Fruit fly (Drosophila melanogaster) whole organism, pupa: ENCODE measurements around the gene spn-B.

Source experiments
- CG10348 ChIP-seq: fragments of 200-800 bp; sonication (Bioruptor generic); IDR thresholded peaks from 2 replicates; pipeline ENCODE4 v1.3.6; 2022; ENCODE audit warnings: missing biosample characterization, missing genetic modification characterization
- CG12605 ChIP-seq: fragments of 200-800 bp; sonication (Bioruptor generic); IDR thresholded peaks from 2 replicates; pipeline ENCODE4 v1.3.6; 2022; ENCODE audit warnings: missing biosample characterization, missing genetic modification characterization
- CG13204 ChIP-seq: fragments of 200-800 bp; sonication (Bioruptor generic); optimal IDR thresholded peaks from 2 replicates; lab custom pipeline; 2018; ENCODE audit warnings: missing biosample characterization, mild to moderate bottlenecking, missing genetic modification characterization, moderate library complexity
- CG14655 ChIP-seq: fragments of 200-800 bp; sonication (Bioruptor generic); optimal IDR thresholded peaks from 3 replicates; lab custom pipeline; 2017; ENCODE audit warnings: mild to moderate bottlenecking, missing biosample characterization, missing genetic modification reagents, missing genetic modification characterization
- CG15710 ChIP-seq: fragments of 200-800 bp; sonication (Bioruptor generic); optimal IDR thresholded peaks from 2 replicates; lab custom pipeline; 2018; ENCODE audit warnings: missing biosample characterization, mild to moderate bottlenecking, missing genetic modification characterization, moderate library complexity
- CG17806 ChIP-seq: fragments of 200-800 bp; sonication (Bioruptor generic); optimal IDR thresholded peaks from 2 replicates; lab custom pipeline; 2018; ENCODE audit warnings: missing biosample characterization, mild to moderate bottlenecking, missing genetic modification characterization, moderate library complexity
- CG32121 ChIP-seq: fragments of 200-800 bp; sonication (Bioruptor generic); IDR thresholded peaks from 2 replicates; pipeline ENCODE4 v1.3.6; 2022; ENCODE audit warnings: missing biosample characterization, missing genetic modification characterization
- CG34367 ChIP-seq: fragments of 200-800 bp; sonication (Bioruptor generic); optimal IDR thresholded peaks from 2 replicates; lab custom pipeline; 2018; ENCODE audit warnings: missing biosample characterization, mild to moderate bottlenecking, missing genetic modification characterization
- CG4496 ChIP-seq: fragments of 200-800 bp; sonication (Bioruptor generic); IDR thresholded peaks from 3 replicates; pipeline ENCODE4 v1.3.6; 2022; ENCODE audit warnings: missing biosample characterization, missing genetic modification characterization
- CG8159 ChIP-seq: fragments of 200-800 bp; sonication (Bioruptor generic); optimal IDR thresholded peaks from 3 replicates; lab custom pipeline; 2018; ENCODE audit warnings: missing biosample characterization, mild to moderate bottlenecking, missing genetic modification characterization, moderate library complexity
- CG8301 ChIP-seq: fragments of 200-800 bp; sonication (Bioruptor generic); optimal IDR thresholded peaks from 2 replicates; lab custom pipeline; 2018; ENCODE audit warnings: missing biosample characterization, mild to moderate bottlenecking, missing genetic modification characterization
- CG9948 ChIP-seq: fragments of 200-800 bp; sonication (Bioruptor generic); optimal IDR thresholded peaks from 2 replicates; lab custom pipeline; 2018; ENCODE audit warnings: missing biosample characterization, mild to moderate bottlenecking, missing genetic modification characterization, moderate library complexity
- D1 ChIP-seq: fragments of 200-800 bp; sonication (Bioruptor generic); optimal IDR thresholded peaks from 2 replicates; lab custom pipeline; 2018; ENCODE audit warnings: missing biosample characterization, mild to moderate bottlenecking, missing genetic modification characterization, moderate library complexity
- EcR ChIP-seq: fragments of 200-800 bp; sonication (Bioruptor generic); optimal IDR thresholded peaks from 3 replicates; lab custom pipeline; 2019; ENCODE audit warnings: missing biosample characterization, missing genetic modification characterization, mild to moderate bottlenecking, moderate library complexity, missing genetic modification reagents
- Ets98B ChIP-seq: fragments of 200-800 bp; sonication (Bioruptor generic); IDR thresholded peaks from 2 replicates; pipeline ENCODE4 v1.3.6; 2022; ENCODE audit warnings: missing biosample characterization, missing genetic modification characterization
- Pif1A ChIP-seq: fragments of 200-800 bp; sonication (Bioruptor generic); optimal IDR thresholded peaks from 3 replicates; lab custom pipeline; 2016; ENCODE audit warnings: missing biosample characterization, missing genetic modification characterization
- Pif1B ChIP-seq: fragments of 200-800 bp; sonication (Bioruptor generic); optimal IDR thresholded peaks from 3 replicates; lab custom pipeline; 2016; ENCODE audit warnings: missing biosample characterization, missing genetic modification characterization
- Snoo ChIP-seq: fragments of 200-800 bp; sonication (Bioruptor generic); optimal IDR thresholded peaks from 3 replicates; lab custom pipeline; 2017; ENCODE audit warnings: missing biosample characterization, mild to moderate bottlenecking, missing genetic modification characterization, inconsistent platforms
- fd96Ca ChIP-seq: fragments of 200-800 bp; sonication (Bioruptor generic); IDR thresholded peaks from 3 replicates; pipeline ENCODE4 v1.3.6; 2022; ENCODE audit warnings: missing biosample characterization, missing genetic modification characterization
- gl ChIP-seq: fragments of 200-800 bp; sonication (Bioruptor generic); optimal IDR thresholded peaks from 2 replicates; lab custom pipeline; 2018; ENCODE audit warnings: missing biosample characterization, mild to moderate bottlenecking, missing genetic modification characterization
- rn ChIP-seq: fragments of 200-800 bp; sonication (Bioruptor generic); IDR thresholded peaks from 2 replicates; pipeline ENCODE4 v1.3.6; 2022; ENCODE audit warnings: missing biosample characterization, missing genetic modification characterization

The spn-B gene

dm6 chr3R:14335504-14335903, 7.7 kb downstream of the spn-B start:
- TF ChIP-seq D1 (no peak), CG14655 (GFP tag; lab: Kevin White, UChicago) (no peak), CG8301 (tag; lab: Kevin White, UChicago) (no peak), CG4496 (GFP tag; lab: Robert Waterston, UW) (0 out of 3 replicates have a peak, but pooled peaks have one; percentile 8), Snoo (no peak), gl (no peak), rn (GFP tag; lab: Robert Waterston, UW) (no peak), CG13204 (GFP tag; lab: Kevin White, UChicago) (no peak), CG12605 (GFP tag; lab: Robert Waterston, UW) (no peak)
- TF ChIP-seq, all 21 proteins: peak for 1

- TF ChIP-seq CG10348 (GFP tag; lab: Robert Waterston, UW) = no peak
- no peak for TF ChIP-seq CG14655 (GFP tag; lab: Kevin White, UChicago)
- TF ChIP-seq CG34367 (tag; lab: Kevin White, UChicago) = no peak
- no peak for TF ChIP-seq CG12605 (GFP tag; lab: Robert Waterston, UW)
- TF ChIP-seq Pif1A (GFP tag; lab: Kevin White, UChicago) = no peak
- no peak for TF ChIP-seq CG9948
- no peak for TF ChIP-seq EcR (GFP tag; lab: Kevin White, UChicago)
- no peak for TF ChIP-seq CG32121 (GFP tag; lab: Robert Waterston, UW)
- TF ChIP-seq CG13204 (GFP tag; lab: Kevin White, UChicago) = no peak
- no peak for TF ChIP-seq gl
- no peak for TF ChIP-seq D1
- TF ChIP-seq Snoo = no peak
- TF ChIP-seq CG17806 (tag; lab: Kevin White, UChicago) = no peak
- TF ChIP-seq CG4496 (GFP tag; lab: Robert Waterston, UW) = no peak
- no peak for TF ChIP-seq fd96Ca (GFP tag; lab: Robert Waterston, UW)
- TF ChIP-seq CG15710 (tag; lab: Kevin White, UChicago) = no peak
- no peak for TF ChIP-seq CG8301 (tag; lab: Kevin White, UChicago)
- TF ChIP-seq rn (GFP tag; lab: Robert Waterston, UW) = no peak
Measured at dm6 chr3R:14344767-14345166, 16.9 kb downstream of the spn-B start.

dm6 chr3R:14346838-14347745, 19.2 kb downstream of the spn-B start:
- TF ChIP-seq CG17806 (tag; lab: Kevin White, UChicago) (peak; percentile 41), CG8301 (tag; lab: Kevin White, UChicago) (peak; percentile 58), CG4496 (GFP tag; lab: Robert Waterston, UW) (0 out of 3 replicates have a peak, but pooled peaks have one; percentile 4), rn (GFP tag; lab: Robert Waterston, UW) (no peak), CG15710 (tag; lab: Kevin White, UChicago) (peak; percentile 19), CG34367 (tag; lab: Kevin White, UChicago) (no peak), CG10348 (GFP tag; lab: Robert Waterston, UW) (no peak), CG13204 (GFP tag; lab: Kevin White, UChicago) (peak; percentile 48), Ets98B (GFP tag; lab: Robert Waterston, UW) (peak; percentile 10; the same call in 1 of the 2 replicates), fd96Ca (GFP tag; lab: Robert Waterston, UW) (no peak), CG8159 (tag; lab: Kevin White, UChicago) (peak; percentile 45), D1 (peak; percentile 2), gl (no peak), CG32121 (GFP tag; lab: Robert Waterston, UW) (no peak), Pif1B (GFP tag; lab: Kevin White, UChicago) (peak; percentile 21), EcR (GFP tag; lab: Kevin White, UChicago) (peak; percentile 14), CG9948 (peak; percentile 53), CG14655 (GFP tag; lab: Kevin White, UChicago) (peak; percentile 71), Snoo (no peak), Pif1A (GFP tag; lab: Kevin White, UChicago) (peak; percentile 43), CG12605 (GFP tag; lab: Robert Waterston, UW) (no peak)

- TF ChIP-seq CG8159 (tag; lab: Kevin White, UChicago) (peak; percentile 3), CG4496 (GFP tag; lab: Robert Waterston, UW) (no peak)
Measured at dm6 chr3R:14348480-14348879, 20.6 kb downstream of the spn-B start.

dm6 chr3R:14351418-14351817, 23.6 kb downstream of the spn-B start:
- TF ChIP-seq CG10348 (GFP tag; lab: Robert Waterston, UW) (no peak), CG8159 (tag; lab: Kevin White, UChicago) (peak; percentile 10)

dm6 chr3R:14353733-14354152, 25.9 kb downstream of the spn-B start:
- TF ChIP-seq CG4496 (GFP tag; lab: Robert Waterston, UW) (peak; percentile 80), EcR (GFP tag; lab: Kevin White, UChicago) (no peak), CG12605 (GFP tag; lab: Robert Waterston, UW) (peak; percentile 56), CG10348 (GFP tag; lab: Robert Waterston, UW) (no peak), fd96Ca (GFP tag; lab: Robert Waterston, UW) (peak; percentile 82), CG32121 (GFP tag; lab: Robert Waterston, UW) (peak; percentile 78), CG13204 (GFP tag; lab: Kevin White, UChicago) (peak; percentile 65), CG9948 (peak; percentile 86), rn (GFP tag; lab: Robert Waterston, UW) (peak; percentile 67), D1 (peak; percentile 81), Pif1B (GFP tag; lab: Kevin White, UChicago) (peak; percentile 72), CG17806 (tag; lab: Kevin White, UChicago) (peak; percentile 91), CG8301 (tag; lab: Kevin White, UChicago) (peak; percentile 88), gl (peak; percentile 75), CG34367 (tag; lab: Kevin White, UChicago) (peak; percentile 73), CG14655 (GFP tag; lab: Kevin White, UChicago) (peak; percentile 91), Pif1A (GFP tag; lab: Kevin White, UChicago) (peak; percentile 69), CG8159 (tag; lab: Kevin White, UChicago) (peak; percentile 97), CG15710 (tag; lab: Kevin White, UChicago) (peak; percentile 90), Ets98B (GFP tag; lab: Robert Waterston, UW) (peak; percentile 66), Snoo (peak; percentile 87)
- TF ChIP-seq, all 21 proteins: peak for 19
